Fruit fly (Drosophila melanogaster): ENCODE data around the gene Diap1.
A peak's percentile ranks its signal among the peaks of the same experiment; 100 is the strongest.

The Diap1 gene

DNA sequence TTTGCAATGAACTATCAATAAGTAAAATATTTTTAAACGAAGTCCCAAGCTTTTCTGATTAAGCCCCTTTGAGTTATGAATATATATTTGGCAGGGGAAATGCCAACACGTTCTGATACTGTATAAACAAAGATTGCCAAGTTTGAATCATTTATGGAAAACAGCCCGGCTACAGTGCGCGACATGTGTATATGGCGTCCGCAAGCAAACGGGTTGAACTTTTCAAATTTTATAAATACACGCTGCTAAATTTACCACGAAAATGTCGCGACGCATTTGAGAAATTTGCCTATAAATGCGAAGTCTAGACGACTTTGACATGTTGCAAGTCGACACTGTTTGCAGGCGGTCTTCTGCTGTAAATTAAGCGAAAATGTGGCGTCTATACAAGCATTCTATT, 2.7 kb downstream of the Diap1 start (continued):
- TF ChIP-seq tup (GFP tag; optimal IDR thresholded peaks at IDR 0.05) (no peak), Optix (GFP tag; IDR thresholded peaks at IDR 0.05) (no peak), CG7556 (GFP tag; optimal IDR thresholded peaks at IDR 0.05) (peak; percentile 14), CG4404 (GFP tag; IDR thresholded peaks at IDR 0.05) (no peak), ttk (GFP tag; IDR thresholded peaks at IDR 0.05) (0 out of 2 replicates have a peak, but pooled peaks have one; percentile 20), CG10274 (GFP tag; optimal IDR thresholded peaks at IDR 0.05) (peak; percentile 12), hkb (optimal IDR thresholded peaks at IDR 0.05) (no peak), hkb (GFP tag; IDR thresholded peaks at IDR 0.05) (peak; percentile 56), cwo (GFP tag; optimal IDR thresholded peaks at IDR 0.05) (peak; percentile 18), pb (GFP tag; optimal IDR thresholded peaks at IDR 0.05) (peak; percentile 9), CG17568 (GFP tag; optimal IDR thresholded peaks at IDR 0.05) (no peak), CG5245 (GFP tag; optimal IDR thresholded peaks at IDR 0.05) (no peak), caup (GFP tag; optimal IDR thresholded peaks at IDR 0.05; ENCODE audit: severe bottlenecking) (peak; percentile 53), CG2712 (tag; optimal IDR thresholded peaks at IDR 0.05) (no peak), pho (GFP tag; optimal IDR thresholded peaks at IDR 0.05) (peak; percentile 37), CG30020 (tag; optimal IDR thresholded peaks at IDR 0.05) (no peak), crp (GFP tag; optimal IDR thresholded peaks at IDR 0.05) (no peak), Meics (GFP tag; optimal IDR thresholded peaks at IDR 0.05) (peak; percentile 55), CG30403 (GFP tag; optimal IDR thresholded peaks at IDR 0.05) (peak; percentile 46), CG17612 (GFP tag; IDR thresholded peaks at IDR 0.05) (0 out of 2 replicates have a peak, but pooled peaks have one; percentile 11), Opbp (GFP tag; IDR thresholded peaks at IDR 0.05; ENCODE audit: partially characterized antibody) (no peak), CG7786 (GFP tag; optimal IDR thresholded peaks at IDR 0.05) (peak; percentile 66), NfI (GFP tag; optimal IDR thresholded peaks at IDR 0.05) (peak; percentile 59), B-H2 (GFP tag; optimal IDR thresholded peaks at IDR 0.05) (peak; percentile 7), zfh2 (GFP tag; optimal IDR thresholded peaks at IDR 0.05) (peak; percentile 57), yki (optimal IDR thresholded peaks at IDR 0.05) (no peak), CG12391 (tag; optimal IDR thresholded peaks at IDR 0.05) (peak; percentile 27), CG4854 (GFP tag; optimal IDR thresholded peaks at IDR 0.05) (no peak), tap (tag; optimal IDR thresholded peaks at IDR 0.05) (peak; percentile 7), Vsx1 (GFP tag; optimal IDR thresholded peaks at IDR 0.05) (no peak), Awh (GFP tag; IDR thresholded peaks at IDR 0.05) (0 out of 2 replicates have a peak, but pooled peaks have one; percentile 28), eyg (GFP tag; optimal IDR thresholded peaks at IDR 0.05) (peak; percentile 43), cas (GFP tag; IDR thresholded peaks at IDR 0.05) (peak; percentile 17; the same call in 1 of the 2 replicates), CHES-1-like (GFP tag; optimal IDR thresholded peaks at IDR 0.05) (peak; percentile 40), CG32767 (GFP tag; IDR thresholded peaks at IDR 0.05) (peak; percentile 34), tx (GFP tag; optimal IDR thresholded peaks at IDR 0.05) (peak; percentile 40), CG3995 (GFP tag; optimal IDR thresholded peaks at IDR 0.05) (no peak), CG4730 (GFP tag; IDR thresholded peaks at IDR 0.05) (peak; percentile 21; the same call in 1 of the 2 replicates), chm (GFP tag; IDR thresholded peaks at IDR 0.05) (peak; percentile 50; the same call in 1 of the 2 replicates), CG3407 (GFP tag; optimal IDR thresholded peaks at IDR 0.05) (no peak), MTF-1 (GFP tag; optimal IDR thresholded peaks at IDR 0.05; ENCODE audit: borderline replicate concordance) (no peak), zen2 (GFP tag; IDR thresholded peaks at IDR 0.05; ENCODE audit: partially characterized antibody) (no peak), gt (GFP tag; IDR thresholded peaks at IDR 0.05) (no peak), CG31224 (GFP tag; IDR thresholded peaks at IDR 0.05) (0 out of 2 replicates have a peak, but pooled peaks have one; percentile 30), Mad (GFP tag; optimal IDR thresholded peaks at IDR 0.05) (peak; percentile 20), Oli (tag; optimal IDR thresholded peaks at IDR 0.05) (peak; percentile 49), CG12219 (GFP tag; optimal IDR thresholded peaks at IDR 0.05) (peak; percentile 43), CG8290 (GFP tag; optimal IDR thresholded peaks at IDR 0.05) (no peak), CG8290 (tag; optimal IDR thresholded peaks at IDR 0.05) (peak in 1 of 2 experiments; percentile 72), CG12299 (tag; optimal IDR thresholded peaks at IDR 0.05) (peak; percentile 28), CG8924 (tag; optimal IDR thresholded peaks at IDR 0.05) (peak; percentile 45)
